Fruit fly (Drosophila melanogaster): ENCODE measurements around the gene BI-1.
A peak's percentile ranks its signal among the peaks of the same experiment; 100 is the strongest.

The BI-1 gene

dm6 chr3L:8308891-8309352, at the start of gene BI-1 (continued):
- TF ChIP-seq CG17829 (tag; optimal IDR thresholded peaks at IDR 0.05): peak; percentile 55
- peak; percentile 74 for TF ChIP-seq Nf-YC (tag; optimal IDR thresholded peaks at IDR 0.05)
- no peak for TF ChIP-seq Sox102F (GFP tag; optimal IDR thresholded peaks at IDR 0.05)
- TF ChIP-seq nmo (GFP tag; optimal IDR thresholded peaks at IDR 0.05): peak; percentile 75
- no peak for TF ChIP-seq en (GFP tag; optimal IDR thresholded peaks at IDR 0.05)
- no peak for TF ChIP-seq Deaf1 (tag; optimal IDR thresholded peaks at IDR 0.05)
- TF ChIP-seq bbx (GFP tag; IDR thresholded peaks at IDR 0.05; ENCODE audit: partially characterized antibody): no peak
- TF ChIP-seq prd (optimal IDR thresholded peaks at IDR 0.05): no peak
- TF ChIP-seq prd (GFP tag; IDR thresholded peaks at IDR 0.05): peak; percentile 58; the same call in 2 of the 3 replicates
- peak; percentile 3 for TF ChIP-seq CG6254 (GFP tag; optimal IDR thresholded peaks at IDR 0.05)
- TF ChIP-seq Usf (GFP tag; optimal IDR thresholded peaks at IDR 0.05): no peak
- TF ChIP-seq CG9797 (GFP tag; optimal IDR thresholded peaks at IDR 0.05): no peak
- peak; percentile 19 for TF ChIP-seq CG7928 (GFP tag; optimal IDR thresholded peaks at IDR 0.05)
- TF ChIP-seq insv (GFP tag; optimal IDR thresholded peaks at IDR 0.05): peak in 1 of 2 experiments; percentile 41
- TF ChIP-seq lilli (GFP tag; optimal IDR thresholded peaks at IDR 0.05): peak; percentile 59
- TF ChIP-seq CG8478 (optimal IDR thresholded peaks at IDR 0.05): no peak
- no peak for TF ChIP-seq Atf-2 (GFP tag; optimal IDR thresholded peaks at IDR 0.05)
- TF ChIP-seq nerfin-1 (tag; optimal IDR thresholded peaks at IDR 0.05): peak; percentile 70
- TF ChIP-seq CG13424 (tag; optimal IDR thresholded peaks at IDR 0.05): peak; percentile 70
- peak; percentile 2 for TF ChIP-seq CG10431 (GFP tag; optimal IDR thresholded peaks at IDR 0.05)
- peak; percentile 79 for TF ChIP-seq Sox100B (GFP tag; optimal IDR thresholded peaks at IDR 0.05)
- TF ChIP-seq CG8359 (GFP tag; optimal IDR thresholded peaks at IDR 0.05; ENCODE audit: borderline replicate concordance): no peak
- TF ChIP-seq CG11456 (GFP tag; IDR thresholded peaks at IDR 0.05): no peak
- TF ChIP-seq Elba2 (GFP tag; optimal IDR thresholded peaks at IDR 0.05): no peak
- no peak for TF ChIP-seq CG3163 (GFP tag; optimal IDR thresholded peaks at IDR 0.05)
- peak; percentile 63 for TF ChIP-seq cwo (GFP tag; optimal IDR thresholded peaks at IDR 0.05)
- no peak for TF ChIP-seq D (optimal IDR thresholded peaks at IDR 0.05)
- TF ChIP-seq D (GFP tag; optimal IDR thresholded peaks at IDR 0.05): peak; percentile 44
- TF ChIP-seq Hmx (GFP tag; optimal IDR thresholded peaks at IDR 0.05): peak; percentile 30
- peak; percentile 70 for TF ChIP-seq kah (GFP tag; optimal IDR thresholded peaks at IDR 0.05)
- no peak for TF ChIP-seq Dip2 (GFP tag; IDR thresholded peaks at IDR 0.05)
- no peak for TF ChIP-seq CG15269 (tag; optimal IDR thresholded peaks at IDR 0.05)
- TF ChIP-seq psq (GFP tag; optimal IDR thresholded peaks at IDR 0.05): no peak
- peak; percentile 74 for TF ChIP-seq CG7839 (tag; optimal IDR thresholded peaks at IDR 0.05)
- TF ChIP-seq CG1602 (GFP tag; optimal IDR thresholded peaks at IDR 0.05): peak; percentile 43
- peak; percentile 54 for TF ChIP-seq exex (tag; optimal IDR thresholded peaks at IDR 0.05)
- no peak for TF ChIP-seq TFAM (GFP tag; optimal IDR thresholded peaks at IDR 0.05)
- no peak for TF ChIP-seq HLH3B (GFP tag; IDR thresholded peaks at IDR 0.05)
- TF ChIP-seq Xrp1 (GFP tag; IDR thresholded peaks at IDR 0.05): peak; percentile 47
- TF ChIP-seq CG12299 (tag; optimal IDR thresholded peaks at IDR 0.05): peak; percentile 29
- peak; percentile 43 for TF ChIP-seq Antp (GFP tag; optimal IDR thresholded peaks at IDR 0.05)
- peak; percentile 32 for TF ChIP-seq Bdp1 (GFP tag; optimal IDR thresholded peaks at IDR 0.05)
- peak; percentile 56 for TF ChIP-seq CG17385 (GFP tag; optimal IDR thresholded peaks at IDR 0.05)
- TF ChIP-seq CG10462 (GFP tag; optimal IDR thresholded peaks at IDR 0.05): no peak
- peak; percentile 48 for TF ChIP-seq lbe (GFP tag; optimal IDR thresholded peaks at IDR 0.05)
- TF ChIP-seq CG2202 (tag; optimal IDR thresholded peaks at IDR 0.05): no peak
- no peak for TF ChIP-seq CG4707 (GFP tag; optimal IDR thresholded peaks at IDR 0.05)
- peak; percentile 61 for TF ChIP-seq twi (tag; optimal IDR thresholded peaks at IDR 0.05)
- TF ChIP-seq dmrt99B (tag; optimal IDR thresholded peaks at IDR 0.05): no peak
- TF ChIP-seq ham (GFP tag; IDR thresholded peaks at IDR 0.05): no peak
- no peak for TF ChIP-seq so (GFP tag; IDR thresholded peaks at IDR 0.05)
- TF ChIP-seq ATbp (GFP tag; optimal IDR thresholded peaks at IDR 0.05): no peak
